Worm (Caenorhabditis elegans) whole organism, L4/young adult: ENCODE measurements around the gene Y43C5B.2.

Experiments
- W03F9.2 ChIP-seq: fragments of 150-350 bp; optimal IDR thresholded peaks from 2 replicates; lab custom pipeline; 2014; ENCODE audit warnings: missing biosample characterization, missing genetic modification characterization
- dao-5 ChIP-seq: sonication (generic microtip); optimal IDR thresholded peaks from 2 replicates; lab custom pipeline; 2016; ENCODE audit warnings: missing genotype, missing genetic modification characterization, moderate library complexity, missing compliant biosample characterization

- TF ChIP-seq dao-5 (tag; lab: Kevin White, UChicago) = no peak
- TF ChIP-seq W03F9.2 (tag; lab: Kevin White, UChicago) = no peak
These were observed 12.4 kb downstream of the Y43C5B.2 start for ce11 chrIV:10339701-10340100.
